Worm (Caenorhabditis elegans): ENCODE measurements around the gene C46C2.7.
A peak's percentile ranks its signal among the peaks of the same experiment; 100 is the strongest.

ce11 chrIV:9216437-9216836 is 21.8 kb downstream of the C46C2.7 start:
- TF ChIP-seq scrt-1 (GFP tag; IDR thresholded peaks at IDR 0.05) (no peak), hmg-4 (GFP tag; optimal IDR thresholded peaks at IDR 0.05) (peak; percentile 56), ama-1 (optimal IDR thresholded peaks at IDR 0.05) (no peak), flt-1 (GFP tag; IDR thresholded peaks at IDR 0.05) (no peak), B0310.2 (tag; optimal IDR thresholded peaks at IDR 0.05) (no peak)
